Fruit fly (Drosophila melanogaster) whole organism, embryonic: ENCODE results near the gene Bhmt.

Source experiments
- Atf6 ChIP-seq: fragments of 200-800 bp; sonication (Bioruptor generic); IDR thresholded peaks from 2 replicates; pipeline ENCODE4 v1.3.6; 2022; ENCODE audit warnings: missing biosample characterization, missing genetic modification characterization
- Bteb2 ChIP-seq: fragments of 200-800 bp; sonication (Bioruptor generic); optimal IDR thresholded peaks from 2 replicates; lab custom pipeline; 2016; ENCODE audit warnings: missing biosample characterization, missing genetic modification characterization
- CG1024 ChIP-seq: fragments of 200-800 bp; sonication (Bioruptor generic); IDR thresholded peaks from 2 replicates; pipeline ENCODE4 v1.3.6; 2022; ENCODE audit warnings: missing biosample characterization, missing genetic modification characterization
- CG11093 ChIP-seq: fragments of 200-800 bp; sonication (Bioruptor generic); IDR thresholded peaks from 3 replicates; pipeline ENCODE4 v1.3.6; 2022; ENCODE audit warnings: missing biosample characterization, missing genetic modification characterization
- CG11695 ChIP-seq: fragments of 200-800 bp; sonication (Bioruptor generic); IDR thresholded peaks from 3 replicates; pipeline ENCODE4 v1.3.6; 2022; ENCODE audit warnings: missing biosample characterization, missing genetic modification characterization
- CG12104 ChIP-seq: fragments of 200-800 bp; sonication (Bioruptor generic); optimal IDR thresholded peaks from 3 replicates; lab custom pipeline; 2016; ENCODE audit warnings: missing biosample characterization, missing genetic modification characterization
- CG12219 ChIP-seq: fragments of 200-800 bp; sonication (Bioruptor generic); optimal IDR thresholded peaks from 3 replicates; lab custom pipeline; 2018; ENCODE audit warnings: missing biosample characterization, mild to moderate bottlenecking, missing genetic modification characterization
- CG12236 ChIP-seq: fragments of 200-800 bp; sonication (Bioruptor generic); optimal IDR thresholded peaks from 2 replicates; lab custom pipeline; 2016; ENCODE audit warnings: missing biosample characterization, missing genetic modification characterization
- CG15601 ChIP-seq: fragments of 200-800 bp; sonication (Bioruptor generic); optimal IDR thresholded peaks from 3 replicates; lab custom pipeline; 2019; ENCODE audit warnings: missing biosample characterization, mild to moderate bottlenecking, missing genetic modification characterization, moderate library complexity
- CG2120 ChIP-seq: fragments of 200-800 bp; sonication (Bioruptor generic); optimal IDR thresholded peaks from 3 replicates; lab custom pipeline; 2016; ENCODE audit warnings: missing biosample characterization, missing genetic modification characterization
- CG34422 ChIP-seq: fragments of 200-800 bp; sonication (Bioruptor generic); IDR thresholded peaks from 3 replicates; pipeline ENCODE4 v1.3.6; 2022; ENCODE audit warnings: missing biosample characterization, missing genetic modification characterization
- CG4854 ChIP-seq: fragments of 200-800 bp; sonication (Bioruptor generic); optimal IDR thresholded peaks from 2 replicates; lab custom pipeline; 2016; ENCODE audit warnings: missing biosample characterization, missing genetic modification characterization, inconsistent platforms
- CG6765 ChIP-seq: fragments of 200-800 bp; sonication (Bioruptor generic); optimal IDR thresholded peaks from 3 replicates; lab custom pipeline; 2017; ENCODE audit warnings: missing biosample characterization, mild to moderate bottlenecking, missing genetic modification characterization
- CG7786 ChIP-seq: fragments of 200-800 bp; sonication (Bioruptor generic); optimal IDR thresholded peaks from 2 replicates; lab custom pipeline; 2016; ENCODE audit warnings: missing biosample characterization, missing genetic modification characterization
- CG9817 ChIP-seq: fragments of 200-800 bp; sonication (Bioruptor generic); optimal IDR thresholded peaks from 2 replicates; lab custom pipeline; 2018; ENCODE audit warnings: missing biosample characterization, mild to moderate bottlenecking, missing genetic modification characterization, moderate library complexity
- CG9932 ChIP-seq: fragments of 200-800 bp; sonication (Bioruptor generic); IDR thresholded peaks from 2 replicates; pipeline ENCODE4 v1.3.6; 2022; ENCODE audit warnings: missing biosample characterization, missing genetic modification characterization
- Chrac-16 ChIP-seq: fragments of 200-800 bp; sonication (Bioruptor generic); optimal IDR thresholded peaks from 3 replicates; lab custom pipeline; 2016; ENCODE audit warnings: missing biosample characterization, missing genetic modification characterization
- D ChIP-seq, 2 experiments: fragments of 200-800 bp in 1 of 2; fragments of >200 bp in 1 of 2; sonication (Bioruptor generic) in 1 of 2; optimal IDR thresholded peaks; 2 replicates in 1 of 2; 3 replicates in 1 of 2; lab custom pipeline; 2017; ENCODE audit warnings: mild to moderate bottlenecking in 1 of 2, missing biosample characterization in 1 of 2, missing genetic modification characterization in 1 of 2, missing genetic modification reagents in 1 of 2
- Dip2 ChIP-seq: fragments of 200-800 bp; sonication (Bioruptor generic); IDR thresholded peaks from 2 replicates; pipeline ENCODE4 v1.3.6; 2022; ENCODE audit warnings: missing biosample characterization, missing genetic modification characterization
- ERR ChIP-seq: fragments of 200-800 bp; sonication (Bioruptor generic); optimal IDR thresholded peaks from 2 replicates; lab custom pipeline; 2016; ENCODE audit warnings: missing biosample characterization, missing genetic modification characterization
- Fer2 ChIP-seq: fragments of 200-800 bp; sonication (Bioruptor generic); optimal IDR thresholded peaks from 2 replicates; lab custom pipeline; 2018; ENCODE audit warnings: missing biosample characterization, mild to moderate bottlenecking, missing genetic modification characterization, moderate library complexity
- Fer3 ChIP-seq: fragments of 200-800 bp; sonication (Bioruptor generic); optimal IDR thresholded peaks from 2 replicates; lab custom pipeline; 2018; ENCODE audit warnings: missing biosample characterization, mild to moderate bottlenecking, missing genetic modification characterization, moderate library complexity
- HLHmδ ChIP-seq: fragments of 200-800 bp; sonication (Bioruptor generic); optimal IDR thresholded peaks from 2 replicates; lab custom pipeline; 2018; ENCODE audit warnings: missing biosample characterization, mild to moderate bottlenecking, missing genetic modification characterization, moderate library complexity
- Hand ChIP-seq: fragments of 200-800 bp; sonication (Bioruptor generic); optimal IDR thresholded peaks from 2 replicates; lab custom pipeline; 2017; ENCODE audit warnings: mild to moderate bottlenecking, missing biosample characterization, missing genetic modification reagents, missing genetic modification characterization
- Hey ChIP-seq: fragments of 200-800 bp; sonication (Bioruptor generic); optimal IDR thresholded peaks from 3 replicates; lab custom pipeline; 2018; ENCODE audit warnings: missing biosample characterization, mild to moderate bottlenecking, missing genetic modification characterization
- HmgZ ChIP-seq: fragments of 200-800 bp; sonication (Bioruptor generic); optimal IDR thresholded peaks from 2 replicates; lab custom pipeline; 2018; ENCODE audit warnings: missing biosample characterization, mild to moderate bottlenecking, missing genetic modification characterization
- Hmr ChIP-seq: fragments of 200-800 bp; sonication (Bioruptor generic); optimal IDR thresholded peaks from 3 replicates; lab custom pipeline; 2017; ENCODE audit warnings: mild to moderate bottlenecking, missing biosample characterization, missing genetic modification reagents, missing genetic modification characterization
- Kr ChIP-seq: fragments of 200-800 bp; sonication (Bioruptor generic); optimal IDR thresholded peaks from 2 replicates; lab custom pipeline; 2017; ENCODE audit warnings: missing biosample characterization, mild to moderate bottlenecking, missing genetic modification characterization
- MESR4 ChIP-seq: fragments of 200-800 bp; sonication (Bioruptor generic); optimal IDR thresholded peaks from 2 replicates; lab custom pipeline; 2018; ENCODE audit warnings: missing biosample characterization, mild to moderate bottlenecking, missing genetic modification characterization, moderate library complexity
- Med ChIP-seq: fragments of 200-800 bp; sonication (Bioruptor generic); peaks from one replicate; lab custom pipeline; 2016; ENCODE audit warnings: missing biosample characterization, missing genetic modification characterization, mild to moderate bottlenecking, inconsistent platforms, moderate library complexity
- Meics ChIP-seq: fragments of 200-800 bp; sonication (Bioruptor generic); optimal IDR thresholded peaks from 2 replicates; lab custom pipeline; 2017; ENCODE audit warnings: missing biosample characterization, mild to moderate bottlenecking, missing genetic modification characterization
- Mes4 ChIP-seq: fragments of 200-800 bp; sonication (Bioruptor generic); optimal IDR thresholded peaks from 2 replicates; lab custom pipeline; 2016; ENCODE audit warnings: missing biosample characterization, missing genetic modification characterization
- Optix ChIP-seq: fragments of 200-800 bp; sonication (Bioruptor generic); IDR thresholded peaks from 3 replicates; pipeline ENCODE4 v1.3.6; 2022; ENCODE audit warnings: missing biosample characterization, missing genetic modification characterization
- Sin3A ChIP-seq: fragments of >200 bp; optimal IDR thresholded peaks from 2 replicates; lab custom pipeline; 2018
- Sry-δ ChIP-seq: fragments of 200-800 bp; sonication (Bioruptor generic); optimal IDR thresholded peaks from 2 replicates; lab custom pipeline; 2016; ENCODE audit warnings: missing biosample characterization, missing genetic modification characterization
- Ssrp ChIP-seq: fragments of 200-800 bp; sonication (Bioruptor generic); optimal IDR thresholded peaks from 2 replicates; lab custom pipeline; 2018; ENCODE audit warnings: missing biosample characterization, mild to moderate bottlenecking, missing genetic modification characterization, moderate library complexity
- TFAM ChIP-seq: fragments of 200-800 bp; sonication (Bioruptor generic); optimal IDR thresholded peaks from 2 replicates; lab custom pipeline; 2017; ENCODE audit warnings: missing biosample characterization, missing genetic modification characterization, inconsistent platforms
- Vsx1 ChIP-seq: fragments of 200-800 bp; sonication (Bioruptor generic); optimal IDR thresholded peaks from 2 replicates; lab custom pipeline; 2017; ENCODE audit warnings: missing biosample characterization, mild to moderate bottlenecking, missing genetic modification characterization, missing genetic modification reagents
- ash1 ChIP-seq: fragments of 200-800 bp; sonication (Bioruptor generic); optimal IDR thresholded peaks from 2 replicates; lab custom pipeline; 2018; ENCODE audit warnings: missing biosample characterization, mild to moderate bottlenecking, missing genetic modification characterization
- dpn ChIP-seq, 2 experiments: fragments of 200-800 bp; sonication (Bioruptor generic); optimal IDR thresholded peaks; 3 replicates each; lab custom pipeline; 2016; ENCODE audit warnings: missing biosample characterization in 2 of 2, missing genetic modification characterization in 2 of 2
- eyg ChIP-seq: fragments of 200-800 bp; sonication (Bioruptor generic); optimal IDR thresholded peaks from 3 replicates; lab custom pipeline; 2016; ENCODE audit warnings: missing biosample characterization, missing genetic modification characterization
- fd3F ChIP-seq: fragments of 200-800 bp; sonication (Bioruptor generic); optimal IDR thresholded peaks from 2 replicates; lab custom pipeline; 2018; ENCODE audit warnings: missing biosample characterization, mild to moderate bottlenecking, missing genetic modification characterization, moderate library complexity
- gsb ChIP-seq: fragments of 200-800 bp; sonication (Bioruptor generic); IDR thresholded peaks from 2 replicates; pipeline ENCODE4 v1.3.6; 2022; ENCODE audit warnings: missing biosample characterization, missing genetic modification characterization
- insv ChIP-seq, 2 experiments: fragments of 200-800 bp; sonication (Bioruptor generic); optimal IDR thresholded peaks; 3 replicates each; lab custom pipeline; 2016 to 2018; ENCODE audit warnings: missing biosample characterization in 2 of 2, missing genetic modification characterization in 2 of 2
- odd ChIP-seq: fragments of 200-800 bp; sonication (Bioruptor generic); optimal IDR thresholded peaks from 2 replicates; lab custom pipeline; 2017; ENCODE audit warnings: missing biosample characterization, mild to moderate bottlenecking, missing genetic modification characterization
- pan ChIP-seq, 4 experiments: fragments of >200 bp in 3 of 4; fragments of 200-800 bp in 1 of 4; sonication (Bioruptor generic) in 1 of 4; optimal IDR thresholded peaks in 3 of 4; IDR thresholded peaks in 1 of 4; 2 replicates each; pipeline versions ENCODE4 v1.3.6 to Lab custom; 2017 to 2022; ENCODE audit warnings: missing biosample characterization in 2 of 4, missing genetic modification characterization in 2 of 4, mixed read lengths in 1 of 4
- pho ChIP-seq: fragments of 200-800 bp; sonication (Bioruptor generic); optimal IDR thresholded peaks from 2 replicates; lab custom pipeline; 2016; ENCODE audit warnings: missing biosample characterization, missing genetic modification characterization
- phol ChIP-seq: fragments of 200-800 bp; sonication (Bioruptor generic); optimal IDR thresholded peaks from 3 replicates; lab custom pipeline; 2018; ENCODE audit warnings: missing biosample characterization, mild to moderate bottlenecking, missing genetic modification characterization, moderate library complexity
- row ChIP-seq: fragments of 200-800 bp; sonication (Bioruptor generic); IDR thresholded peaks from 3 replicates; pipeline ENCODE4 v1.3.6; 2022; ENCODE audit warnings: missing biosample characterization, missing genetic modification characterization
- trem ChIP-seq: fragments of 200-800 bp; optimal IDR thresholded peaks from 3 replicates; lab custom pipeline; 2019; ENCODE audit warnings: missing biosample characterization, mild to moderate bottlenecking, missing genetic modification characterization, moderate library complexity
- vnd ChIP-seq: fragments of 200-800 bp; sonication (Bioruptor generic); IDR thresholded peaks from 3 replicates; pipeline ENCODE4 v1.3.6; 2022; ENCODE audit warnings: missing biosample characterization, missing genetic modification characterization; ENCODE audit not compliant: partially characterized antibody

Bhmt gene

DNA sequence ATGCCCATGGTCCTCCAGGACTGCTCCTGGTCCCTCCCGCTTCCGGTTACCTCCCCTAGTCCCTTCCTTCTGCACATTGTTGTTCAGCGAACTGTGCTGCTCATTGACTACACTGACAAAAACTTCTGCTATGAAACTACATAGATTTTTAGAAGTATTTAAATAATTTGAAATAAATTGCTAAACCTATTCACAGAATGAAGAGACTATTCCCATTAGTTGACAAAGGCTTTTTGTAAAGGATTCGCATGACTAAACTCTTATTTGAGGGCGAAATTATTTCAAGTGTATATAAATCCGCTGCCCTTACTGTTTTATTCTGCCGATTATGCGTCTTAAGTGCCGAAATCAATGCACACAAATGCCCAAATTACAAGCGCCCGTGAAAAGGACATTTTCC lies 35.9 kb downstream of the Bhmt start (continued):
- TF ChIP-seq D (optimal IDR thresholded peaks at IDR 0.05; lab: Kevin White, UChicago) = no peak
- TF ChIP-seq D (GFP tag; optimal IDR thresholded peaks at IDR 0.05; lab: Kevin White, UChicago) = peak; percentile 71
- no peak for TF ChIP-seq CG11093 (GFP tag; lab: Robert Waterston, UW)
- TF ChIP-seq MESR4 (GFP tag; lab: Kevin White, UChicago) = no peak
- no peak for TF ChIP-seq Kr (GFP tag; lab: Kevin White, UChicago)
- TF ChIP-seq Atf6 = no peak
- TF ChIP-seq CG15601 (tag; lab: Kevin White, UChicago) = peak; percentile 62
- no peak for TF ChIP-seq CG9932 (GFP tag; lab: Robert Waterston, UW)
- TF ChIP-seq Hand = no peak
- TF ChIP-seq CG34422 (GFP tag; lab: Robert Waterston, UW) = no peak
- peak; percentile 30; the same call in 1 of the 2 replicates for TF ChIP-seq CG1024 (GFP tag; lab: Robert Waterston, UW)
- no peak for TF ChIP-seq ERR (GFP tag; lab: Kevin White, UChicago)
- no peak for TF ChIP-seq ash1 (GFP tag; lab: Kevin White, UChicago)
- peak; percentile 81 for TF ChIP-seq Med (GFP tag; lab: Kevin White, UChicago)
- TF ChIP-seq odd (GFP tag; lab: Kevin White, UChicago) = no peak
- no peak for TF ChIP-seq pho (GFP tag; lab: Kevin White, UChicago)
- TF ChIP-seq CG4854 = peak; percentile 3
- peak; percentile 72 for TF ChIP-seq phol (tag; lab: Kevin White, UChicago)
- no peak for TF ChIP-seq vnd
- TF ChIP-seq Fer3 = no peak
- TF ChIP-seq Hmr = no peak
- no peak for TF ChIP-seq Hey (tag; lab: Kevin White, UChicago)
- no peak for TF ChIP-seq CG9817 (tag; lab: Kevin White, UChicago)
- no peak for TF ChIP-seq Bteb2 (GFP tag; lab: Kevin White, UChicago)
- no peak for TF ChIP-seq Sry-δ (GFP tag; lab: Kevin White, UChicago)
- TF ChIP-seq dpn (GFP tag; optimal IDR thresholded peaks at IDR 0.05; lab: Kevin White, UChicago) = peak in 1 of 2 experiments; percentile 29
- peak; percentile 2 for TF ChIP-seq CG12104
- no peak for TF ChIP-seq Sin3A (lab: Kevin White, UChicago)
- no peak for TF ChIP-seq CG7786 (GFP tag; lab: Kevin White, UChicago)
- TF ChIP-seq Chrac-16 = peak; percentile 49
- TF ChIP-seq Ssrp (tag; lab: Kevin White, UChicago) = peak; percentile 47
- TF ChIP-seq insv (GFP tag; optimal IDR thresholded peaks at IDR 0.05; lab: Kevin White, UChicago) = no peak
- TF ChIP-seq TFAM (GFP tag; lab: Kevin White, UChicago) = no peak
- no peak for TF ChIP-seq Vsx1 (GFP tag; lab: Kevin White, UChicago)
- peak; percentile 59 for TF ChIP-seq row (GFP tag; lab: Robert Waterston, UW)
- no peak for TF ChIP-seq HmgZ
- peak; percentile 65 for TF ChIP-seq trem (tag; lab: Kevin White, UChicago)
- no peak for TF ChIP-seq Dip2 (GFP tag; lab: Robert Waterston, UW)
- no peak for TF ChIP-seq gsb (GFP tag; lab: Robert Waterston, UW)
- no peak for TF ChIP-seq CG2120
- TF ChIP-seq CG6765 (GFP tag; lab: Kevin White, UChicago) = no peak
- TF ChIP-seq fd3F = no peak
- TF ChIP-seq Mes4 (GFP tag; lab: Kevin White, UChicago) = peak; percentile 56
- no peak for TF ChIP-seq CG11695
- no peak for TF ChIP-seq Fer2 (tag; lab: Kevin White, UChicago)
- TF ChIP-seq CG12219 = peak; percentile 29
- TF ChIP-seq pan (optimal IDR thresholded peaks at IDR 0.05; lab: Kevin White, UChicago) = no peak
- no peak for TF ChIP-seq pan (GFP tag; optimal IDR thresholded peaks at IDR 0.05 in 1 of 2, IDR thresholded peaks at IDR 0.05 in 1 of 2)
- TF ChIP-seq CG12236 (GFP tag; lab: Kevin White, UChicago) = peak; percentile 23
- TF ChIP-seq Meics (GFP tag; lab: Kevin White, UChicago) = no peak
- TF ChIP-seq eyg (GFP tag; lab: Kevin White, UChicago) = no peak
- no peak for TF ChIP-seq HLHmδ
- no peak for TF ChIP-seq Optix (GFP tag; lab: Robert Waterston, UW)
